Fruit fly (Drosophila melanogaster) whole organism, wandering third instar larva: ENCODE data around the gene CG33325.

ENCODE experiments used
- CG9705 ChIP-seq: fragments of 200-800 bp; sonication (Bioruptor generic); optimal IDR thresholded peaks from 2 replicates; lab custom pipeline; 2018; ENCODE audit warnings: missing biosample characterization, mild to moderate bottlenecking, missing genetic modification characterization
- Dfd ChIP-seq: fragments of >200 bp; optimal IDR thresholded peaks from 2 replicates; lab custom pipeline; 2017; ENCODE audit warnings: missing biosample characterization, missing genetic modification characterization
- HLH106 ChIP-seq: fragments of 200-800 bp; optimal IDR thresholded peaks from 3 replicates; lab custom pipeline; 2019; ENCODE audit warnings: missing biosample characterization, mild to moderate bottlenecking, missing genetic modification characterization, moderate library complexity
- Jra ChIP-seq: sonication (Bioruptor generic); optimal IDR thresholded peaks from 2 replicates; lab custom pipeline; 2016; ENCODE audit warnings: missing biosample characterization, missing genetic modification characterization
- Mio ChIP-seq: sonication (Bioruptor generic); optimal IDR thresholded peaks from 2 replicates; lab custom pipeline; 2016; ENCODE audit warnings: missing biosample characterization, missing genetic modification characterization
- Myc ChIP-seq: fragments of >200 bp; optimal IDR thresholded peaks from 2 replicates; lab custom pipeline; 2017
- Vsx2 ChIP-seq: fragments of 200-300, 225-300 bp; sonication (Bioruptor generic); optimal IDR thresholded peaks from 2 replicates; lab custom pipeline; 2018; ENCODE audit warnings: missing biosample characterization, missing genetic modification characterization; ENCODE audit not compliant: partially characterized antibody
- brk ChIP-seq: fragments of 200-800 bp; sonication (Bioruptor generic); optimal IDR thresholded peaks from 2 replicates; lab custom pipeline; 2016; ENCODE audit warnings: missing biosample characterization, mild to moderate bottlenecking, missing genetic modification characterization
- fru ChIP-seq: fragments of 200-800 bp; sonication (Bioruptor generic); optimal IDR thresholded peaks from 3 replicates; lab custom pipeline; 2016; ENCODE audit warnings: missing biosample characterization, mild to moderate bottlenecking, missing genetic modification characterization
- h ChIP-seq: fragments of 200-800 bp; sonication (Bioruptor generic); optimal IDR thresholded peaks from 3 replicates; lab custom pipeline; 2016; ENCODE audit warnings: missing biosample characterization, mild to moderate bottlenecking, missing genetic modification characterization
- pan ChIP-seq: fragments of >200 bp; optimal IDR thresholded peaks from 2 replicates; lab custom pipeline; 2017
- psq ChIP-seq: fragments of 200-800 bp; sonication (Bioruptor generic); optimal IDR thresholded peaks from 3 replicates; lab custom pipeline; 2017; ENCODE audit warnings: missing biosample characterization, mild to moderate bottlenecking, missing genetic modification characterization, moderate library complexity
- sv ChIP-seq: fragments of 200-800 bp; sonication (Bioruptor generic); optimal IDR thresholded peaks from 3 replicates; lab custom pipeline; 2016; ENCODE audit warnings: missing biosample characterization, missing genetic modification characterization
- usp ChIP-seq: fragments of >200 bp; optimal IDR thresholded peaks from 2 replicates; lab custom pipeline; 2017; ENCODE audit warnings: missing biosample characterization, missing genetic modification characterization

DNA sequence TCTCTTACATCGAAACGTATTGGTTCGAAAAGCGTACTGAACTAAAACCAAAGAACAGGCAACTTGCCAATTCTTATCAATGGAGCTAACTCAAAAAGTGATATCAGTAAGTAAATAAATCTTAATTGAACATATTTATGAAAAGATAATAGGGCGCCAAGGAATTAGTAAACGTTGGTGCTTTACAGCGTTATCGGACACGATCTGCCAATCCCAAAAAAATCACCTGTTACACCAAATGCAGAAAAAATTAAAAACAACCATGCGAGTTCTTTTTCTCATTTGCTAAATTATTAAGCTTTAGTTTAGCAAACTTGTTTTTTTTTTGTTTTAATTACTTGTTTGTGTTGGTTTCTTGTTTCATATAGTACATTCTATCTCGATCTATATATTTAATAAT is 25.2 kb downstream of the CG33325 start, which contains the start of gene CG42489:
- no peak for TF ChIP-seq Myc (lab: Kevin White, UChicago)
- TF ChIP-seq Mio = no peak
- no peak for TF ChIP-seq HLH106 (tag; lab: Kevin White, UChicago)
- TF ChIP-seq usp (GFP tag; lab: Kevin White, UChicago) = no peak
- TF ChIP-seq pan = no peak
- no peak for TF ChIP-seq h (GFP tag; lab: Kevin White, UChicago)
- TF ChIP-seq psq (GFP tag; lab: Kevin White, UChicago) = no peak
- no peak for TF ChIP-seq CG9705
- no peak for TF ChIP-seq Vsx2 (GFP tag; lab: Kevin White, UChicago)
- no peak for TF ChIP-seq sv
- TF ChIP-seq Dfd (GFP tag; lab: Kevin White, UChicago) = no peak
- TF ChIP-seq Jra (GFP tag; lab: Kevin White, UChicago) = no peak
- TF ChIP-seq fru = no peak
- no peak for TF ChIP-seq brk (GFP tag; lab: Kevin White, UChicago)
